Worm (Caenorhabditis elegans) whole organism, young adult: ENCODE data around the gene R02F2.6.
A peak's percentile ranks its signal among the peaks of the same experiment; 100 is the strongest.

Experiments used
- C17E4.6 ChIP-seq: fragments of 200-800 bp; sonication (Bioruptor generic); IDR thresholded peaks from 2 replicates; pipeline ENCODE4 v1.3.6; 2022; ENCODE audit warnings: missing genetic modification reagents, missing genetic modification characterization, missing compliant biosample characterization
- F23B12.7 ChIP-seq: sonication (generic microtip); optimal IDR thresholded peaks from 2 replicates; lab custom pipeline; 2017; ENCODE audit warnings: missing genetic modification characterization, mild to moderate bottlenecking, missing compliant biosample characterization, antibody characterized with exemption, moderate library complexity; ENCODE audit not compliant: insufficient read depth
- F33H1.4 ChIP-seq: fragments of 200-800 bp; sonication (Bioruptor generic); IDR thresholded peaks from 2 replicates; pipeline ENCODE4 v1.3.6; 2022; ENCODE audit warnings: missing genetic modification reagents, missing genetic modification characterization, missing compliant biosample characterization
- F49E8.2 ChIP-seq: sonication (generic microtip); optimal IDR thresholded peaks from 3 replicates; lab custom pipeline; 2017; ENCODE audit warnings: missing genetic modification characterization, mild to moderate bottlenecking, missing compliant biosample characterization, antibody characterized with exemption, moderate library complexity; ENCODE audit not compliant: insufficient read depth
- F52B5.7 ChIP-seq: sonication (generic microtip); optimal IDR thresholded peaks from 2 replicates; lab custom pipeline; 2016; ENCODE audit warnings: mild to moderate bottlenecking, missing genetic modification characterization, missing compliant biosample characterization
- F55B11.4 ChIP-seq: sonication (generic microtip); optimal IDR thresholded peaks from 2 replicates; lab custom pipeline; 2016; ENCODE audit warnings: missing compliant biosample characterization, missing genetic modification characterization, borderline replicate concordance; ENCODE audit not compliant: insufficient read depth
- Y53G8AR.9 ChIP-seq: fragments of 200-800 bp; sonication (Bioruptor generic); conservative IDR thresholded peaks from 2 replicates; pipeline ENCODE4 v1.3.6; 2022; ENCODE audit warnings: missing genetic modification reagents, missing genetic modification characterization, missing compliant biosample characterization
- Y79H2A.3 ChIP-seq: fragments of 200-800 bp; sonication (Bioruptor generic); conservative IDR thresholded peaks from 2 replicates; pipeline ENCODE4 v1.3.6; 2022; ENCODE audit warnings: missing genetic modification reagents, missing genetic modification characterization, missing compliant biosample characterization
- ZK185.1 ChIP-seq: sonication (generic microtip); optimal IDR thresholded peaks from 2 replicates; lab custom pipeline; 2016; ENCODE audit warnings: mild to moderate bottlenecking, missing genetic modification characterization, missing compliant biosample characterization; ENCODE audit not compliant: poor library complexity, severe bottlenecking
- aptf-2 ChIP-seq: fragments of 200-800 bp; sonication (Bioruptor generic); conservative IDR thresholded peaks from 2 replicates; pipeline ENCODE4 v1.3.6; 2022; ENCODE audit warnings: missing genetic modification reagents, missing genetic modification characterization, missing compliant biosample characterization
- aptf-3 ChIP-seq: fragments of 200-800 bp; sonication (Bioruptor generic); IDR thresholded peaks from 2 replicates; pipeline ENCODE4 v1.3.6; 2022; ENCODE audit warnings: missing genetic modification characterization, missing compliant biosample characterization
- efl-1 ChIP-seq: fragments of 150-350 bp; optimal IDR thresholded peaks from 2 replicates; lab custom pipeline; 2014; ENCODE audit warnings: missing biosample characterization, missing genetic modification reagents, missing genetic modification characterization
- egrh-3 ChIP-seq: fragments of 200-800 bp; sonication (Bioruptor generic); IDR thresholded peaks from 2 replicates; pipeline ENCODE4 v1.3.6; 2022; ENCODE audit warnings: missing genetic modification reagents, missing genetic modification characterization, missing compliant biosample characterization
- hrde-1 ChIP-seq: sonication (generic microtip); optimal IDR thresholded peaks from 2 replicates; lab custom pipeline; 2016; ENCODE audit warnings: missing genetic modification characterization, mild to moderate bottlenecking, missing compliant biosample characterization, moderate library complexity, missing genotype, missing genetic modification reagents, borderline replicate concordance
- hsf-1 ChIP-seq: fragments of 200-800 bp; sonication (Bioruptor generic); IDR thresholded peaks from 2 replicates; pipeline ENCODE4 v1.3.6; 2022; ENCODE audit warnings: missing genetic modification reagents, missing genetic modification characterization, missing compliant biosample characterization
- lin-54 ChIP-seq: fragments of 200-800 bp; sonication (Bioruptor generic); optimal IDR thresholded peaks from 2 replicates; lab custom pipeline; 2018; ENCODE audit warnings: mild to moderate bottlenecking, missing genetic modification characterization, missing compliant biosample characterization
- lsl-1 ChIP-seq: fragments of 200-800 bp; sonication (Bioruptor generic); optimal IDR thresholded peaks from 2 replicates; lab custom pipeline; 2018; ENCODE audit warnings: mild to moderate bottlenecking, missing genetic modification characterization, moderate library complexity, missing compliant biosample characterization
- madf-3 ChIP-seq: fragments of 200-800 bp; sonication (Bioruptor generic); IDR thresholded peaks from 2 replicates; pipeline ENCODE4 v1.3.6; 2022; ENCODE audit warnings: missing genetic modification reagents, missing genetic modification characterization, missing compliant biosample characterization
- madf-6 ChIP-seq: fragments of 200-800 bp; sonication (Bioruptor generic); IDR thresholded peaks from 2 replicates; pipeline ENCODE4 v1.3.6; 2022; ENCODE audit warnings: missing genetic modification reagents, missing genetic modification characterization, missing compliant biosample characterization
- madf-8 ChIP-seq: fragments of 200-800 bp; sonication (Bioruptor generic); conservative IDR thresholded peaks from 2 replicates; pipeline ENCODE4 v1.3.6; 2022; ENCODE audit warnings: missing genetic modification reagents, missing genetic modification characterization, missing compliant biosample characterization
- mcd-1 ChIP-seq: fragments of 200-800 bp; sonication (Bioruptor generic); IDR thresholded peaks from 2 replicates; pipeline ENCODE4 v1.3.6; 2022; ENCODE audit warnings: missing genetic modification reagents, missing genetic modification characterization, missing compliant biosample characterization
- nfya-2 ChIP-seq: fragments of 200-800 bp; sonication (Bioruptor generic); IDR thresholded peaks from 2 replicates; pipeline ENCODE4 v1.3.6; 2022; ENCODE audit warnings: missing genetic modification reagents, missing genetic modification characterization, missing compliant biosample characterization
- nhr-120 ChIP-seq: fragments of 200-800 bp; sonication (Bioruptor generic); IDR thresholded peaks from 2 replicates; pipeline ENCODE4 v1.3.6; 2022; ENCODE audit warnings: missing genetic modification characterization, missing compliant biosample characterization
- sdz-38 ChIP-seq: sonication (generic microtip); optimal IDR thresholded peaks from 2 replicates; lab custom pipeline; 2016; ENCODE audit warnings: missing genotype, missing genetic modification characterization, missing compliant biosample characterization
- snpc-1.1 ChIP-seq: sonication (generic microtip); optimal IDR thresholded peaks from 2 replicates; lab custom pipeline; 2017; ENCODE audit warnings: missing genetic modification characterization, mild to moderate bottlenecking, missing compliant biosample characterization, antibody characterized with exemption, moderate library complexity, missing genotype, missing genetic modification reagents; ENCODE audit not compliant: insufficient read depth
- snpc-4 ChIP-seq, 5 experiments: fragments of 150-350 bp in 1 of 5; sonication (generic microtip) in 4 of 5; optimal IDR thresholded peaks; 2 replicates each; lab custom pipeline; 2014 to 2018; ENCODE audit warnings: missing genetic modification characterization in 5 of 5, missing biosample characterization in 3 of 5, antibody characterized with exemption in 2 of 5, mild to moderate bottlenecking in 2 of 5, missing compliant biosample characterization in 2 of 5, missing genotype in 2 of 5, moderate library complexity in 2 of 5, missing genetic modification reagents in 1 of 5
- tbx-9 ChIP-seq: sonication (generic microtip); optimal IDR thresholded peaks from 2 replicates; lab custom pipeline; 2016; ENCODE audit warnings: borderline replicate concordance, missing genetic modification characterization, inconsistent platforms, missing compliant biosample characterization
- unc-130 ChIP-seq: sonication (generic microtip); optimal IDR thresholded peaks from 2 replicates; lab custom pipeline; 2016; ENCODE audit warnings: missing genetic modification reagents, missing genetic modification characterization, missing compliant biosample characterization
- xnd-1 ChIP-seq: sonication (generic microtip); optimal IDR thresholded peaks from 2 replicates; lab custom pipeline; 2016; ENCODE audit warnings: missing genotype, missing genetic modification reagents, missing genetic modification characterization, missing compliant biosample characterization
- zfh-2 ChIP-seq: fragments of 200-800 bp; sonication (Bioruptor generic); conservative IDR thresholded peaks from 2 replicates; pipeline ENCODE4 v1.3.6; 2022; ENCODE audit warnings: missing genetic modification reagents, missing genetic modification characterization, missing compliant biosample characterization

The R02F2.6 gene

DNA sequence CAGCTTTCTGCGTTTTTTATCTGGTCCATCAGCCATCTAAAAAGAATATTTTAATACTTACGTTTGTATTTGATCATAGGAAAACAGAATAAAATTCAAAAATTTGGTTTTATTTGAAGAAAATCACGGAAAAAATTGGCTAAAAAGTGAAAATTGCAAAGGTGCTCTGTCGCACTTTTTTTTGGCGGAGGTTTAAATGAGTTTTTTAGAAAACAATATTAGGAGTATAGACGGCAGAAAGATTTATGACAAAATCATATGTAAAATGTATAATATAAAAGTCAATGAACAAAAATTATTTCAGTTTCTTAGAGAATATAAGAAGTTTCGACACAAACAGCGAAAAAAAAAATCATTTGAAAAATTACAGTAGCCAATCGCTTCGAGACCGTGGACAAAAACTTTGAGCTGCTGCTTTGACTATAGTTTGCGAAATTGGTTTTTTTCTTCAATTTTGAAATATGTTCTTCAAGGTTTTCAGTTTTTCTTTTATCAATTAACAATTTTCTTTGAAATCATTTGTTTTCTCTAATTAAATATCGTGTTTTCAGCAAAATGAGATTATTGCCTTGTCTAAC lies 5.1 kb upstream of the R02F2.6 start, which contains the start of the genes R02F2.7 and R02F2.4:
Gene R02F2.7 (minus strand): TSS at position 36 of the 578 bp plus-strand sequence.
Gene R02F2.4 (plus strand): TSS at position 552 of the 578 bp plus-strand sequence.
- TF ChIP-seq madf-6 (GFP tag; lab: Robert Waterston, UW), result peak; percentile 78
- TF ChIP-seq mcd-1 (GFP tag; lab: Robert Waterston, UW), result peak; percentile 53; the same call in 1 of the 2 replicates
- TF ChIP-seq madf-8 (GFP tag; lab: Robert Waterston, UW), result 0 out of 2 replicates have a peak, but pooled peaks have one; percentile 25
- peak; percentile 74 for TF ChIP-seq lin-54 (GFP tag; lab: Kevin White, UChicago)
- no peak for TF ChIP-seq F52B5.7 (tag; lab: Kevin White, UChicago)
- TF ChIP-seq aptf-2 (GFP tag; lab: Robert Waterston, UW), result no peak
- TF ChIP-seq efl-1 (GFP tag; lab: Kevin White, UChicago), result peak; percentile 54
- TF ChIP-seq aptf-3, result no peak
- TF ChIP-seq F33H1.4 (GFP tag; lab: Robert Waterston, UW), result peak; percentile 82
- peak; percentile 92 for TF ChIP-seq lsl-1
- no peak for TF ChIP-seq sdz-38 (tag; lab: Kevin White, UChicago)
- no peak for TF ChIP-seq madf-3 (GFP tag; lab: Robert Waterston, UW)
- peak; percentile 74 for TF ChIP-seq xnd-1 (tag; lab: Kevin White, UChicago)
- peak; percentile 21 for TF ChIP-seq F49E8.2

DNA sequence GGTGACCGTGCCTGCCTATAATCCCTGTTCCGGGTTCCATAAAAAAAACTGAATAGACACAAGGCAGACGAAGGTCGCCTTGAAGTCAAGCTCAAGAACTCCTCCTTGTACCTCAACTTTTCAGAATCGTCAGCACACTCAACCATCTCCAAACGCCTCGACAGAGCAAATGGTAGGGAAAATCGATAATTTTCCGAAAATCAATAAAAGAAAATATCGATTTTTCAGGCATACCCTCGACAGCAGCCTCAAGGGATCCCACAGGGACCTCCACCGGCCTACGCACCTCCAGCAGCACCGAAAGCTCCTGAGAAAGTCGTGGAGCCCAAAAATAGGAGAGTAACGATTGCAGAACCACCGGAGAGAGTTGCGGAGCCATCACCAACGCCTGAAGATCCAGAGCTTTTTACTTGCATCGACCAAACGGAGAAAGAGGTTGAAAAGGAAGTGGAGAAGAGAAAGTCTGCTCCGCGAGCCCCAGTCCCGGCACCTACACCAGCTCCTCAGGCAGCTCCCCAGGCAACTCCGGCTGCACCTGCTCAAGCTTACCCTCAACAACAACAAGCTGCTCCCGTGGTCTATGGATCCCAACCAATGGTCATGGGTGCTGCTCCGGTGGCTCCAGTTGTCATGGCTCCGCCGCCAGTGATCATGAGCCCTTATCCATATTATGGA lies 906 bp upstream of the R02F2.6 start:
- TF ChIP-seq nhr-120 (GFP tag; lab: Robert Waterston, UW), result 0 out of 2 replicates have a peak, but pooled peaks have one; percentile 55
- TF ChIP-seq egrh-3 (GFP tag; lab: Robert Waterston, UW), result peak; percentile 71; the same call in 1 of the 2 replicates
- peak; percentile 18 for TF ChIP-seq hrde-1 (tag; lab: Kevin White, UChicago)
- TF ChIP-seq mcd-1 (GFP tag; lab: Robert Waterston, UW), result 0 out of 2 replicates have a peak, but pooled peaks have one; percentile 13
- peak; percentile 86 for TF ChIP-seq zfh-2 (GFP tag; lab: Robert Waterston, UW)
- 0 out of 2 replicates have a peak, but pooled peaks have one; percentile 26 for TF ChIP-seq Y53G8AR.9
- no peak for TF ChIP-seq F23B12.7 (tag; lab: Kevin White, UChicago)
- no peak for TF ChIP-seq C17E4.6 (GFP tag; lab: Robert Waterston, UW)

DNA sequence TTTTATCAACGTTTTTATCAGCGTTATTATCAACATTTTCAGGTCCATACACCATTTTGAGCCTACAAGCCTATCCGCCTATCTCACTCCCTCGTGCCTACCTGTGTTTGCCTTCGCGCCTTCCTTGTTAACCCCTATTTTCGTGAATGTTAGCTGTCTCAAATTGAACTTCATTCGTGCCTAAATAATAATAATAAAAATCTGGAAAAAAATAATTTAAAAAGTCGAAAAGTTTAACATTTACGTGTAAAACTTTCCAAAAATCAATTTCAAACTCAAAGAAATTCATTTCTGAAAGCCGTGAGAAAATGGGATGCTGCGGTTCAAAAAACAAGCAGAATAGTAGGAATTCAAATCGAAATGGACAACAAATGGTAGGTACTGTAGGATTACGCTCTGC lies 713 bp downstream of the R02F2.6 start, which contains the start of gene R02F2.10:
Gene R02F2.10 (plus strand): TSS at position 301 of the 400 bp plus-strand sequence.
- TF ChIP-seq Y79H2A.3 (no peak), unc-130 (GFP tag; lab: Kevin White, UChicago) (no peak), F55B11.4 (no peak), snpc-4 (GFP tag; optimal IDR thresholded peaks at IDR 0.05; lab: Kevin White, UChicago) (no peak), snpc-4 (tag; optimal IDR thresholded peaks at IDR 0.05; lab: Kevin White, UChicago) (no peak), ZK185.1 (tag; lab: Kevin White, UChicago) (no peak), snpc-1.1 (tag; lab: Kevin White, UChicago) (no peak), hsf-1 (GFP tag; lab: Robert Waterston, UW) (no peak), tbx-9 (tag; lab: Kevin White, UChicago) (no peak), nfya-2 (GFP tag; lab: Robert Waterston, UW) (no peak)
